Worm (Caenorhabditis elegans): ENCODE data around the gene T28C6.7.

- TF ChIP-seq flt-1 (GFP tag; IDR thresholded peaks at IDR 0.05) (no peak), T22C8.4 (GFP tag; IDR thresholded peaks at IDR 0.05) (no peak), ztf-29 (GFP tag; IDR thresholded peaks at IDR 0.05) (no peak), klf-2 (GFP tag; conservative IDR thresholded peaks at IDR 0.05) (no peak)
These were observed 5.0 kb upstream of the T28C6.7 start for ce11 chrIV:8822598-8822997.

All from whole organism, midembryonic.